Fruit fly (Drosophila melanogaster) S2 (cell line): ENCODE data around the gene DNAlig3.

Experiments
- CG8478 ChIP-seq: fragments of >200 bp; optimal IDR thresholded peaks from 2 replicates; lab custom pipeline; 2018
- CTCF ChIP-seq, 2 experiments: fragments of >200 bp; optimal IDR thresholded peaks; 2 replicates each; lab custom pipeline; 2018

- TF ChIP-seq CTCF (optimal IDR thresholded peaks at IDR 0.05; lab: Kevin White, UChicago) (no peak), CG8478 (lab: Kevin White, UChicago) (no peak)
Observed at dm6 chr3R:12398620-12399247, 2.9 kb downstream of the DNAlig3 start, which contains the start of gene Cyp9f3.
